Worm (Caenorhabditis elegans): ENCODE results near the gene nhr-179.

DNA sequence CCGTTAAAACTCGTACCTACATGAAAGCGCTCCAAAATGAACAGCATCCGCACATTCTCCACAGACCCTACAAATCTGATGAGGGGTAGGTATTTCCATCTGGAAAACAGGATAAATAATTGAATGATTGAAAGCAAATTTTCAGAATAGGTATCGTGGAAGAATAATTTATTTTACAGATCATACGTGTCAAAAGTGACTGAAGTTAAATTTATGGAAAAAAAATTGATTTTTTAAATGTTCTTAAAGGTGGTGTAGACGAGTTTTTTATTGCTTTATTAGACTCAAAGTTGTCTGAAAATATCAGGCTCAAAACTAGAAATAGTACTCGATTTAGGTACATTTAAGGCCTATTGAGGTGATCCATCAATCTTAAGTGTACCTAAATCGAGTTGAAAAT, 8.1 kb upstream of the nhr-179 start, which contains the start of gene nhr-237:
- TF ChIP-seq gmeb-2 (tag; optimal IDR thresholded peaks at IDR 0.05) (no peak), odd-2 (tag; optimal IDR thresholded peaks at IDR 0.05) (no peak), ama-1 (optimal IDR thresholded peaks at IDR 0.05) (no peak), ceh-45 (GFP tag; IDR thresholded peaks at IDR 0.05) (no peak), pha-4 (tag; optimal IDR thresholded peaks at IDR 0.05) (no peak), elt-4 (tag; optimal IDR thresholded peaks at IDR 0.05) (no peak), sox-4 (tag; optimal IDR thresholded peaks at IDR 0.05) (no peak), ets-4 (tag; optimal IDR thresholded peaks at IDR 0.05) (no peak)

Measured in whole organism, late embryonic.